Worm (Caenorhabditis elegans): ENCODE data around the gene gpd-1.

Gene gpd-1

ce11 chrII:10393282-10394179 lies at the start of gene gpd-1:
Gene gpd-1, plus strand, starts transcription at chrII:10394129.
- TF ChIP-seq ceh-48 (tag; optimal IDR thresholded peaks at IDR 0.05) = no peak
- no peak for TF ChIP-seq syd-9 (tag; optimal IDR thresholded peaks at IDR 0.05)
- no peak for TF ChIP-seq ceh-14 (tag; optimal IDR thresholded peaks at IDR 0.05)
- TF ChIP-seq ref-2 (tag; optimal IDR thresholded peaks at IDR 0.05) = no peak
- no peak for TF ChIP-seq unc-86 (tag; optimal IDR thresholded peaks at IDR 0.05)
- no peak for TF ChIP-seq F13H6.1 (tag; optimal IDR thresholded peaks at IDR 0.05)
- no peak for TF ChIP-seq gmeb-2 (tag; optimal IDR thresholded peaks at IDR 0.05)

DNA sequence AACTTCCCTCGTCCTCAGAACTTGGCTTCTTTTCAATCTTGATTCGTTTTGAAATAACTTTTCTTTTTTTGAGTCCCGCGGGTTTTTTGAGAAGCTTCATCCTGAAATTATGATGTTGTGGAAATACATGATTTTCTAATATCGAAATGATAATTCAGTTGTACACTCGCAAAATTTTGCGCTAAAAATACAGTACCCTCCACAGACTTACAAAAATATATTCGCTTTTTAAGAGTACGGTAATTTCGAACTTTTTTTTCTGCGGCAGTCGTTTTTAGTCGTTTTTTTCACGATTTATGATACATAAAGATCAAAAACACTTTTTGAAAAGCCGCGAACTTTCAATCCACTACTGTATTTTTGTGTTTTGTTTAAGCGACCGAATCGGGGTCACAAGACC lies 48.9 kb upstream of the gpd-1 start, which contains the start of gene pro-2:
Gene pro-2, minus strand, starts transcription at position 101 of the 400 bp plus-strand sequence.
- TF ChIP-seq ceh-34 (tag; optimal IDR thresholded peaks at IDR 0.05) = no peak
- no peak for TF ChIP-seq ceh-18 (tag; optimal IDR thresholded peaks at IDR 0.05)
- no peak for TF ChIP-seq unc-86 (tag; optimal IDR thresholded peaks at IDR 0.05)
- no peak for TF ChIP-seq sox-2 (GFP tag; IDR thresholded peaks at IDR 0.05)
- no peak for TF ChIP-seq nfya-1 (tag; optimal IDR thresholded peaks at IDR 0.05)
- no peak for TF ChIP-seq mec-3 (tag; optimal IDR thresholded peaks at IDR 0.05; ENCODE audit: borderline replicate concordance)
- no peak for TF ChIP-seq pag-3 (tag; optimal IDR thresholded peaks at IDR 0.05; ENCODE audit: borderline replicate concordance)
- TF ChIP-seq che-1 (tag; optimal IDR thresholded peaks at IDR 0.05) = no peak
- no peak for TF ChIP-seq dmd-4 (tag; optimal IDR thresholded peaks at IDR 0.05; ENCODE audit: borderline replicate concordance)
- TF ChIP-seq pha-2 (tag; optimal IDR thresholded peaks at IDR 0.05) = no peak
- no peak for TF ChIP-seq pax-1 (tag; optimal IDR thresholded peaks at IDR 0.05)
- no peak for TF ChIP-seq ceh-22 (tag; optimal IDR thresholded peaks at IDR 0.05)
- TF ChIP-seq unc-42 (tag; optimal IDR thresholded peaks at IDR 0.05) = no peak
- TF ChIP-seq ceh-31 (tag; optimal IDR thresholded peaks at IDR 0.05) = no peak
- no peak for TF ChIP-seq tbx-2 (tag; optimal IDR thresholded peaks at IDR 0.05)
- TF ChIP-seq npax-4 (tag; optimal IDR thresholded peaks at IDR 0.05) = no peak
- TF ChIP-seq Y22D7AL.16 (tag; optimal IDR thresholded peaks at IDR 0.05) = no peak
- no peak for TF ChIP-seq ttx-3 (tag; optimal IDR thresholded peaks at IDR 0.05)
- no peak for TF ChIP-seq rnt-1 (tag; optimal IDR thresholded peaks at IDR 0.05)

- no peak for TF ChIP-seq pqm-1 (tag; optimal IDR thresholded peaks at IDR 0.05)
- no peak for TF ChIP-seq pha-2 (tag; optimal IDR thresholded peaks at IDR 0.05)
- no peak for TF ChIP-seq nhr-232 (tag; optimal IDR thresholded peaks at IDR 0.05)
- TF ChIP-seq tbx-7 (tag; optimal IDR thresholded peaks at IDR 0.05) = no peak
- TF ChIP-seq hlh-6 (tag; optimal IDR thresholded peaks at IDR 0.05) = no peak
- TF ChIP-seq rnt-1 (tag; optimal IDR thresholded peaks at IDR 0.05) = no peak
- TF ChIP-seq odd-2 (tag; optimal IDR thresholded peaks at IDR 0.05) = no peak
- TF ChIP-seq fkh-10 (GFP tag; optimal IDR thresholded peaks at IDR 0.05) = no peak
- no peak for TF ChIP-seq ceh-48 (tag; optimal IDR thresholded peaks at IDR 0.05)
- no peak for TF ChIP-seq ceh-19 (GFP tag; optimal IDR thresholded peaks at IDR 0.05)
- TF ChIP-seq hlh-30 (tag; optimal IDR thresholded peaks at IDR 0.05; ENCODE audit: insufficient read depth) = no peak
- TF ChIP-seq unc-3 (GFP tag; conservative IDR thresholded peaks at IDR 0.05) = no peak
- TF ChIP-seq unc-3 (tag; optimal IDR thresholded peaks at IDR 0.05) = no peak
- TF ChIP-seq ceh-14 (tag; optimal IDR thresholded peaks at IDR 0.05) = no peak
- no peak for TF ChIP-seq che-1 (tag; optimal IDR thresholded peaks at IDR 0.05)
- no peak for TF ChIP-seq fax-1 (tag; optimal IDR thresholded peaks at IDR 0.05)
- no peak for TF ChIP-seq ama-1 (optimal IDR thresholded peaks at IDR 0.05)
- no peak for TF ChIP-seq ceh-18 (tag; optimal IDR thresholded peaks at IDR 0.05)
- no peak for TF ChIP-seq unc-55 (GFP tag; optimal IDR thresholded peaks at IDR 0.05)
- no peak for TF ChIP-seq pat-9 (tag; optimal IDR thresholded peaks at IDR 0.05)
- TF ChIP-seq zip-5 (tag; optimal IDR thresholded peaks at IDR 0.05) = no peak
These were observed 47.9 kb upstream of the gpd-1 start, which contains the start of gene C07E3.10 for ce11 chrII:10346075-10346474. Gene C07E3.10, plus strand, starts transcription at chrII:10346375.
